Worm (Caenorhabditis elegans) whole organism, L1 larva: ENCODE results near the gene pals-17.

Source experiments
- C34B4.2 ChIP-seq: sonication (generic microtip); optimal IDR thresholded peaks from 2 replicates; lab custom pipeline; 2017; ENCODE audit warnings: mild to moderate bottlenecking, missing genetic modification characterization, missing compliant biosample characterization
- Y116A8C.19 ChIP-seq: sonication (generic microtip); optimal IDR thresholded peaks from 2 replicates; lab custom pipeline; 2016; ENCODE audit warnings: missing compliant biosample characterization, missing genetic modification characterization, borderline replicate concordance
- ceh-82 ChIP-seq, 3 experiments: fragments of 150-350 bp in 1 of 3; sonication (generic microtip) in 2 of 3; optimal IDR thresholded peaks; 2 replicates each; lab custom pipeline; 2014 to 2017; ENCODE audit warnings: missing biosample characterization in 3 of 3, missing genetic modification characterization in 3 of 3
- lin-13 ChIP-seq: fragments of 150-350 bp; optimal IDR thresholded peaks from 2 replicates; lab custom pipeline; 2014; ENCODE audit warnings: missing biosample characterization, missing genetic modification reagents, missing genetic modification characterization
- lin-39 ChIP-seq: fragments of 150-350 bp; optimal IDR thresholded peaks from 2 replicates; lab custom pipeline; 2014; ENCODE audit warnings: missing biosample characterization, missing genetic modification reagents, missing genetic modification characterization
- lir-3 ChIP-seq: sonication (generic microtip); optimal IDR thresholded peaks from 2 replicates; lab custom pipeline; 2016; ENCODE audit warnings: mild to moderate bottlenecking, missing genetic modification characterization, moderate library complexity, missing compliant biosample characterization; ENCODE audit not compliant: poor library complexity
- lsy-2 ChIP-seq, 2 experiments: fragments of 150-350 bp; optimal IDR thresholded peaks; 2 replicates each; lab custom pipeline; 2014; ENCODE audit warnings: missing biosample characterization in 2 of 2, missing genetic modification characterization in 2 of 2
- nhr-12 ChIP-seq: sonication (generic microtip); optimal IDR thresholded peaks from 2 replicates; lab custom pipeline; 2017; ENCODE audit warnings: missing biosample characterization, missing genetic modification characterization
- nhr-19 ChIP-seq: fragments of 200-800 bp; sonication (Bioruptor generic); conservative IDR thresholded peaks from 2 replicates; pipeline ENCODE4 v1.3.6; 2022; ENCODE audit warnings: missing genetic modification characterization, missing compliant biosample characterization
- nhr-237 ChIP-seq: fragments of 150-350 bp; optimal IDR thresholded peaks from 2 replicates; lab custom pipeline; 2014; ENCODE audit warnings: missing biosample characterization, missing genetic modification characterization
- skn-1 ChIP-seq: fragments of 150-350 bp; optimal IDR thresholded peaks from 2 replicates; lab custom pipeline; 2014; ENCODE audit warnings: missing biosample characterization, missing genetic modification characterization
- snpc-4 ChIP-seq: fragments of 150-350 bp; optimal IDR thresholded peaks from 2 replicates; lab custom pipeline; 2014; ENCODE audit warnings: missing biosample characterization, missing genetic modification characterization
- unc-86 ChIP-seq: sonication (generic microtip); optimal IDR thresholded peaks from 2 replicates; lab custom pipeline; 2016; ENCODE audit warnings: missing genetic modification characterization, missing compliant biosample characterization
- ztf-4 ChIP-seq: fragments of 150-350 bp; optimal IDR thresholded peaks from 2 replicates; lab custom pipeline; 2014; ENCODE audit warnings: missing biosample characterization, missing genetic modification characterization

DNA sequence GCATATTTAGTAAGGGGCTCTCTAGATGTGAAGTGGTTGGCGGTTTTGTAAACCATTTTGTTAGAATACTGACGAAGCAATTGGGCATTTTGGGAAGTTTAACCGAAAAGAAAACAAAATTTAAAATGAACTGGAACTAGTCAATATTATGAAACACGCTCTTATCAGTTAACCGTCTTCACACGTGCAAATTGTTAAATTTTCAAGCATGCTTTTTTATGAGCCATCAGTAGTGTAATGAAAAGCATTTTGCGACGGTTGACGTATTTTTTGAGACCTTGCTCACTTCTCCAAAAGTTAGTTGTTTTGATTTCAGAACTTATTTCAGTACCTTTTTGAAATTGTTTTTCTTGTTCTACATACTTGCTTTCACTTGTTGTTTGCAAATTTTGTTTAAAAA lies 42.3 kb downstream of the pals-17 start, which contains the start of gene fbxa-25:
- TF ChIP-seq lir-3 (no peak), lsy-2 (tag; optimal IDR thresholded peaks at IDR 0.05; lab: Kevin White, UChicago) (no peak), snpc-4 (tag; lab: Kevin White, UChicago) (no peak), Y116A8C.19 (tag; lab: Kevin White, UChicago) (no peak), nhr-19 (GFP tag; lab: Robert Waterston, UW) (no peak), C34B4.2 (no peak), lin-13 (GFP tag; lab: Kevin White, UChicago) (no peak), ztf-4 (tag; lab: Kevin White, UChicago) (no peak), ceh-82 (tag; optimal IDR thresholded peaks at IDR 0.05; lab: Kevin White, UChicago) (no peak), unc-86 (tag; lab: Kevin White, UChicago) (no peak), skn-1 (no peak), nhr-237 (tag; lab: Kevin White, UChicago) (no peak), nhr-12 (tag; lab: Kevin White, UChicago) (no peak), lin-39 (tag; lab: Kevin White, UChicago) (no peak)
